Worm (Caenorhabditis elegans): ENCODE results near the gene bir-1.

DNA sequence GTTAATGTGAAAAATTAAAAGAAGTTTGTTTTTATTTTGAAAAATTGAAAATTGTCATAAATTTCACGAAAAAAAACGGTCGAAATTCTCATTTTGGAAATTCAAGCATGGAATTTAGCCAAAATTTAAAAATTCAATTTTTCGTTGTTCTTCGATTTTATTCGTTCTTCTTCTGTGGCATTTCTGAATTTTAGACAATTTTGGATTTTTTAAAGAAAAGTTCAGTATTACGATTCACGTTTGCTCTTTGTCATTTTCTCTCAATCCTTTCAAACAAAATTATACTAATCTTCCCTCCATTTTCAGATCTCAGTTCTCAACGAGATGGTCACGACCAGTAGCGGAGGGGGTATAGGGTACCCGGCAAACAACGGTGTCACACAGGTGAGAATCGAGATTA lies 31.4 kb downstream of the bir-1 start, which contains the start of gene ape-1:
- TF ChIP-seq aly-1 (tag; optimal IDR thresholded peaks at IDR 0.05), result no peak
- TF ChIP-seq B0310.2 (tag; optimal IDR thresholded peaks at IDR 0.05), result no peak
- TF ChIP-seq sea-1 (GFP tag; conservative IDR thresholded peaks at IDR 0.05), result no peak
- TF ChIP-seq ets-7 (tag; optimal IDR thresholded peaks at IDR 0.05), result no peak
- no peak for TF ChIP-seq hnd-1 (tag; optimal IDR thresholded peaks at IDR 0.05)
- TF ChIP-seq hmg-4 (GFP tag; optimal IDR thresholded peaks at IDR 0.05), result no peak
- no peak for TF ChIP-seq tbx-37 (GFP tag; conservative IDR thresholded peaks at IDR 0.05)
- TF ChIP-seq ama-1 (optimal IDR thresholded peaks at IDR 0.05), result no peak
- no peak for TF ChIP-seq pes-1 (GFP tag; IDR thresholded peaks at IDR 0.05)
- TF ChIP-seq F13C5.2 (tag; optimal IDR thresholded peaks at IDR 0.05), result no peak
- TF ChIP-seq flt-1 (GFP tag; IDR thresholded peaks at IDR 0.05), result no peak
- no peak for TF ChIP-seq tbx-11 (GFP tag; IDR thresholded peaks at IDR 0.05)
- no peak for TF ChIP-seq tra-4 (tag; optimal IDR thresholded peaks at IDR 0.05)
